Worm (Caenorhabditis elegans) whole organism, L1 larva: ENCODE data around the gene hnd-1.

Experiments used
- C04F5.9 ChIP-seq: sonication (generic microtip); optimal IDR thresholded peaks from 2 replicates; lab custom pipeline; 2016; ENCODE audit warnings: missing genetic modification characterization, missing compliant biosample characterization
- aly-2 ChIP-seq: fragments of 150-350 bp; optimal IDR thresholded peaks from 2 replicates; lab custom pipeline; 2014; ENCODE audit warnings: missing biosample characterization, missing genetic modification characterization
- nhr-90 ChIP-seq: sonication (generic microtip); optimal IDR thresholded peaks from 2 replicates; lab custom pipeline; 2016; ENCODE audit warnings: mild to moderate bottlenecking, missing genetic modification characterization, missing compliant biosample characterization; ENCODE audit not compliant: poor library complexity
- sox-4 ChIP-seq: sonication (generic microtip); optimal IDR thresholded peaks from 2 replicates; lab custom pipeline; 2016; ENCODE audit warnings: missing genetic modification characterization, missing compliant biosample characterization

- no peak for TF ChIP-seq C04F5.9 (tag; lab: Kevin White, UChicago)
- TF ChIP-seq nhr-90, result no peak
- no peak for TF ChIP-seq sox-4 (tag; lab: Kevin White, UChicago)
- TF ChIP-seq aly-2 (tag; lab: Kevin White, UChicago), result no peak
Measured at ce11 chrX:11696696-11697095, 12.3 kb downstream of the hnd-1 start, which contains the start of gene C44C10.12.
